Worm (Caenorhabditis elegans) whole organism, dauer: ENCODE results near the gene srt-4.
"Not testable (repeated sequence)": the region's sequence is repeated elsewhere in the genome, so short reads cannot be mapped to it uniquely, and the experiment has no call there.

Experiments used
- unc-62 ChIP-seq: sonication (generic microtip); optimal IDR thresholded peaks from 2 replicates; lab custom pipeline; 2017; ENCODE audit warnings: missing biosample characterization, missing genetic modification reagents, missing genetic modification characterization

srt-4 gene

DNA sequence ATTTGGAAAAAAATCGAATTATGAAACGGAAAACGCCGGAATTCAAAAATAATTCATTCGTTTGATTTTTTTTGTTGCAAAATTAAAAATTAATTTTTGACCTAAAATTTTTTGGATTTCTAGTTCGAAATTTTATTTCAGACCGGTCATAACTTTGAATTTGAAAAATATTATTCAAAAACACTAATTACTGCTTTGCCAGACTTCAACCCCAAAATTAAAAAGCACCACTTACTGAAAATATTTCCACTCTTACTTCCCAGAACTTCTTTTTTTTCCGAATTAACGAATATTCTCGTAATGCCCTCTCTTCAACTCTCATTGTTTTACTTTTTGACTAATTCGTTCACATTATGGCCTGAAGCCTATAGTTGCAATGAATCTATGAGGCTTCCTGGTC, at the start of gene srt-4:
Gene srt-4, plus strand, starts transcription at position 301 of the 400 bp plus-strand sequence.
- TF ChIP-seq unc-62 (GFP tag; lab: Kevin White, UChicago): no peak

DNA sequence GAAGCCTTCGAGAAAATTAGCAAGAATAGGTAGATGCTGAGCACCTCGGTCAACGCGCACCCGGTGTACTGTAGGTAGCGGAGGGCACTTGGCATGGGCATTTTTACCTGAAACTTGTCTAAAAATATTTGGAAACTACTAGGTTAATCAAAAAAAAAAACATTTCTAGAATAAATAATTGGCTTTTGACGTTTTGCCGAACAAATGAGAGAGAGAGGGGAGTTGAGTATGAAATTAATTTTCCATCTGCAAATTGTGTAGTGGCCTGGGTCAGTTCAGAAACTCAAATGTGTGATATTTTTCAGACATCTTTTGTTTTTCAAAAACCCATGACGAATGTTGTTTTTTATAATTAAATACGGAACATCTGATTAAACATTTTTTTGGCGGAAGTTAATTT, 41.4 kb upstream of the srt-4 start, which contains the start of gene Y45G12C.10:
Gene Y45G12C.10, minus strand, starts transcription at position 101 of the 400 bp plus-strand sequence.
- not testable (repeated sequence) for TF ChIP-seq unc-62 (GFP tag; lab: Kevin White, UChicago)

DNA sequence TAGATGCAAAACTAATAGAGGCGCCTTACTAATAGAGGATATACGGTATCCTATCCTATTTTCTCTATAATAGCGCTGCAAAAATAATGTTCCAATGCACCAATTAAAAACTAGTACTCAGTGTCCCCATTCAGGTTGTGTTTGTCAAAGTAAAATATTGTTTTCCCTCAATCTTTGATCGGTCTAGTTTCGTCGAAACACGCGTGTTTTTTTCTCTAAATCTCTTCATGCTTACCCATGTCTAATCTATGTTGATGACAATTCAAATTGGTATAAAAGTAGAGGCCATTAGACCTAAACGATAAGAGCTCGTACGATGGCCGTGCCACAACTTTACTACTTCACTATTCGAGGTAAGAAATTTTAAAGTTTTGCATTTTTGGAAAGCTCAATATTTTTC, 16.3 kb upstream of the srt-4 start, which contains the start of gene gst-10:
Gene gst-10, plus strand, starts transcription at position 301 of the 400 bp plus-strand sequence.
- not testable (repeated sequence) for TF ChIP-seq unc-62 (GFP tag; lab: Kevin White, UChicago)

DNA sequence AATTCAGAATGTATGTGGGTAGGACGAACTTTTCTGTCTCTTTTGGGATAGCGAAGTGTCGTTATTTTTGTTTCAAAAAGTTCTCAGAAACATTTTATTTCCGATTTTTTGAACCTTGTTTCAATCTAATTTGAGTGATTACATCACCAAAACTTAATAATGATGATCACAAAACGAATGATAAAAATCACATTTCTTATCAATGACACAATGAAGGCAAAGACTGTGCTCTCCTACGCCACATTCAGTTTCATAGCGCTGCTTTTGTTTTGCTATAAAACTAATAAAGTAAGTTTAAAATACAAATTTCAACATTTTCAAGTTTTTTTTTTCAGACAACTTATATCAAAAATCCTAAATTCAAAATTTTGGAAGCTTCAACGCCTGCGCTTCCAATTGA, 12.2 kb upstream of the srt-4 start, which contains the start of gene Y45G12C.1:
Gene Y45G12C.1, plus strand, starts transcription at position 159 of the 400 bp plus-strand sequence.
- TF ChIP-seq unc-62 (GFP tag; lab: Kevin White, UChicago): no peak

DNA sequence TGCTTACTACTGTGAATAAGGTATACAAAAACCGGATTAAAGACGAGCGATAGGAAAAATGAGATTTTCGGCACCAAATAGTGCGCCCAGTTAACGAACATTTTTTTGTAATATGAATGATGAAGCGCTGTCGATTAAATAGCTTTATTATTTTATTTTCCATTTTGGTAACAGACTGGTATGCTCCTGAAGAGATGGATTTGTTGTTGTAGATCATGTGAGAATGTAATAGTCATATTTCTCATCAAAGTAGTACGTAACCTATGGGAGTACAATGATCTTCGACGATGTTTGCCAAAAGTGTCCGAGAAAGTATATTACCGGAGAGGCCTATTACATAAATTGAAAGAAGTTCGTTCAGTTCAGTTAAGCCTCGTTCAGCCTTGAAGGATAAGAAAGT, 7.1 kb upstream of the srt-4 start, which contains the start of gene srj-19:
Gene srj-19, minus strand, starts transcription at position 101 of the 400 bp plus-strand sequence.
- TF ChIP-seq unc-62 (GFP tag; lab: Kevin White, UChicago): no peak

DNA sequence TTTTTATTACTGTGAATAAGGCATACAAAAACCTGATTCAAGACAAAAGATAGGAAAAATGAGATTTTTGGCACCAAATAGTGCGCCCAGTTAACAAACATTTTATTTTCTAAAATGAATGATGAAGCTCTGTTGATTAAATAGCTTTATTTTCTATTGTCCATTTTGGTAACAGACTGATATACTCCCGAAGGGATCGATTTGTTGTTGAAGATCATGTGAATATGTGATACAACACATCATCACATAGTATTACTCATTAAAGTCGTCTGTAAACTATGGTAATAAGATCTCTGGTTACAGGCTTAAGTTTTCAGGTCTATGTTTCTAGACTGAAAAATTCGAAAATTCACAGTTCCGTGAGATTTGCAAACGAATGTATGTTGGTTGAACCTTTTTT, 4.6 kb upstream of the srt-4 start, which contains the start of gene srj-20:
Gene srj-20, minus strand, starts transcription at position 101 of the 400 bp plus-strand sequence.
- no peak for TF ChIP-seq unc-62 (GFP tag; lab: Kevin White, UChicago)

DNA sequence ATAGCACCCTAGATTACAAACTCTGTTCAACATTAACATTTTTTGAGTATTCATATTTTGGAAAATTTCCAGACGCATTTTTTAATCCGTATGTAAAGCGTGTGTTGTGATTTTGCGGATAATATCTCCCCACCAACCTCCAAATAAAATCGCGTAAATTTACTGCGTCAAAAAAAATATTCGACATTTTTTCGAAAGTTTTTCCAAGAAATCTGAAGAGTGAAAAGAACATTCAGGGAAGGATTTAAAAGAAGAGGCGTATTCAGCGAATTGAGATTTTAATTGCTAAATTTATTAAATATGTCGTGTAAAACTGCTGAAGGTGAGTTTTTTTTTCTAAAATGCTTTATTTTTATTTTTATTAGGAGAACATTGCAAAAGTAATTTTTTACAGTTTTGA, 3.8 kb upstream of the srt-4 start, which contains the start of gene nhr-290:
Gene nhr-290, plus strand, starts transcription at position 301 of the 400 bp plus-strand sequence.
- no peak for TF ChIP-seq unc-62 (GFP tag; lab: Kevin White, UChicago)

DNA sequence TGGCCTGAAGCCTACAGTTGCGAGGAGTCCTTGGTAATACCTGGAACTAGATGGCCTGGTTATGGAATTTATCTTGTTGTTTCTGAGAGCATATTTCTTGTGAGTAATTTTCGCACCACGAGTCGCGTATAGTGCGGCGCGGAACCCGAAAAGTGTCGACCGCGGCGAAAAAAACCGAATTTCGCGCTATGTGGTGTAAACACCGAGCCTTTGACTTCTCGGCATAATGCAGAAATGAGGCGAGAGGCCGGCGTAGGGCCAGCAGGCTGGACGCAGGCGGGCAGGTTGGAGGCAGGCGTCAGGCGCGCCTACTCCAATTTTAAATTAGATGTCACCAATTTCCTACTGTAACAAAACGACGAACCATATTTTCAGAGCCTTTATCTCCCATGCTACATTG, 2.0 kb upstream of the srt-4 start:
- TF ChIP-seq unc-62 (GFP tag; lab: Kevin White, UChicago): no peak

DNA sequence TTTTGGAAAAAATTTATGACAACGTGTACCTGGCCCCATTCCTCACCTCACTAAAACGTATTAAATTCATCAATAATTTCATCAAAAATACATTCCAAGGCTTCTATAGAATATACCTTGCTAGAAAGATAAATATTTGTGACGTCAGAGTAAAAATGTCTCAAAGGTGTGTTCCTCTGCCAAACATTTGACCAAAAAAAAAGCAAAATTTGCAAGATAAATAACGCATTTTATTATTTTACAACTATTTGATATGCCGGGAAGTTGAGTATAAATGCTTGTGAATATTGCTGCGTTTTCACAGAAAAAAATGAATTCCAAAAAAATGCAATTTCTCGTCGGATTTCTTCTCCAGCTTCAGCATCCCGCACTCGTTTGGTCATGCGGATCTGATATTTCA, 2.9 kb downstream of the srt-4 start, which contains the start of gene C29G2.3:
Gene C29G2.3, plus strand, starts transcription at position 301 of the 400 bp plus-strand sequence.
- no peak for TF ChIP-seq unc-62 (GFP tag; lab: Kevin White, UChicago)

DNA sequence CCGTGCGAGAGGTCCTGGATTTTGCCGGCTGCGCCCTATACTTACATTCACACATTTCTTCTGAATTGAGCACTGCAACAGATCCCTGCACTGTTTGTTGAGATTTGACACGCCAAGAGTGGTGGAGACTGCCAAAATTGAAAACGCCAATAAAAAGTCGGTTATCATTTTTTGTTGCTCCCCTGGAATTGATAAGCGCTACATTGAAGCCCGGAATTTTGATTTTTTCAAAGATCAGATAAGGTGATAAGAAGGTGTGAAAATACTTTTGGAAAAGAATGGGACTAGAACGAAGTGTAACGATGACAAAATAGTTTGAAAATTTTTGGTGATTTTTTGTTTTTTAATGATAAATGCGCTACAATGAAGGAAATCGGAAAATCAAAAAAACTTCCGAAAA, 8.0 kb downstream of the srt-4 start, which contains the start of gene C29G2.6:
Gene C29G2.6, minus strand, starts transcription at position 182 of the 400 bp plus-strand sequence.
- TF ChIP-seq unc-62 (GFP tag; lab: Kevin White, UChicago): no peak

DNA sequence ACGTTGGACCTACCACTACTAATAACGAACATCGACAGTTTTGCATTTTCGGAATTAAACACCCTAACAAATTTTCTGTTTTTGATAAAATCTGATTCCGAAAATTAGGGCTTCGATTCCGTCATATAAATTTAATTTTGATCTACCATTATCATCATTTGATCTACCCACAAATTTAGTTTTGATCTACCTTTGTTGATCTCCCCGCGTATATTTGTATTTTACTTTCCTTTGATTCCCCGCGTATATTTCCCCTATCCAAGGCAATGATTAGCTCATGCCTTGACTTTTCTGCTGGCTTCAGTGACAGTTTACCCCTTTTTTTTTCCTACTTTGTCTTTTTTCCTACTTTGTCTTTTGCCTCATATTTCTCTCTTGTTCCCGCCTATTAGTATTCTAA, 12.1 kb downstream of the srt-4 start:
- TF ChIP-seq unc-62 (GFP tag; lab: Kevin White, UChicago): no peak

DNA sequence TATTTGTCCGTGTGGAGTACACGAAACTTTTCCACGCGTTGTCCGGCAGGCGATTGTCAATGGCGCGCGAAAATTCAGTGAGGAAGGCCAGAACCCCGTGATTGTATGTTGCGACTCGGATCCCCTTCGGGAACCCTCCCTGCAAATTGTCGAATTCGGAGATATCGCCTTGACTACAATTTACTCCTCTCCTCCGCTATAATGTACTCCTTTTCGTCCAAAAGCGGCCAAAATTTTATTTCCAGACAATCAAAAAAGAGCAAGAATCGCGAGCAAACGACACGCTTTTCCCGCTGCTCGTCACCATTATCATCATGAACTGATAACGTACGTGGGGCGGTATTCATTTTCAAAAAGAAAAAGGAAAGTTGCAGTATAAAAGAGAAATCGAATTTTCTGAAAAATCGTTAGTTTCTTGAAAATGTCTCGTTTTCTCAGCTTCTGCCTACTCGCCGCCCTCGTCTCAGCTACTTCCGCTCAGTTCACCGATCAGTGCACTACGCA, 14.5 kb downstream of the srt-4 start, which contains the start of gene irg-3:
Gene irg-3, plus strand, starts transcription at position 419 of the 504 bp plus-strand sequence.
- TF ChIP-seq unc-62 (GFP tag; lab: Kevin White, UChicago): no peak

DNA sequence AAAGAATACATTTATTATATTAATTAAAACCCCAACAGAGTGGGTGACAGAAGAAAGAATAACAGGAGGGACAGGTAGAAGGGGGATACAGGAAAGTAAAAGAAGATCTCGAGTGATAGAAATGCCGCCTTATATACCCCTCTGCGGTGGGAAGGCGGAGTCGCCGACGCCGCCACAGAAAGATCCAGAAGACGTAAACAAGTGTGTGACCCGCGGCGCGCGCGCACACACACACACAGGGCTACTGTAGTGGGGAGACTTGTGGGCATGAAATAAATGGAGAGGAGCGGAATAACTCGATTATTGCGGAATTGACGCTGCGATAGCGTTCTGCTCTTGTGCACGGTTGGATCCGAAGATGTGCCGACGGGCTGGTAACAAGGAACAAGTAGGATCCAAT, 18.0 kb downstream of the srt-4 start:
- no peak for TF ChIP-seq unc-62 (GFP tag; lab: Kevin White, UChicago)

DNA sequence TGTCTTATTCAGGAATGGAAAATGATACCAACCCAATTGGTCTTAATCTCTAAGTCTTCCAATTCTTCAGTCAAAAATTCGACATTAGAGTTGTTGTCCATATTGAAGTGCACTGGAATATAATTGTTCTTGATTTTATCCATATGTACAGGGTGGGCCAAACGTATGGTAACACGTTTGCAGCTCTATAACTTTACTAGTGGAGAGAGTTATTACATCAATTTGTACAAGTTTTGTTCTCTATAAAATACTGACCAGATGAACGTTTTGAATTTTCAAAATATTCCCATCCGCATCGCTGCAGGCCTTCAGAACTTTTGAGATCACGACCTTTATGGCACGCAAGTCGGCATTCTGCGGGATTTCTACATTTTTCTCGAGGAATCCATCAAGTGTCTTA, 21.1 kb downstream of the srt-4 start, which contains the start of gene F53E10.5:
Gene F53E10.5, minus strand, starts transcription at position 101 of the 400 bp plus-strand sequence.
- TF ChIP-seq unc-62 (GFP tag; lab: Kevin White, UChicago): not testable (repeated sequence)

DNA sequence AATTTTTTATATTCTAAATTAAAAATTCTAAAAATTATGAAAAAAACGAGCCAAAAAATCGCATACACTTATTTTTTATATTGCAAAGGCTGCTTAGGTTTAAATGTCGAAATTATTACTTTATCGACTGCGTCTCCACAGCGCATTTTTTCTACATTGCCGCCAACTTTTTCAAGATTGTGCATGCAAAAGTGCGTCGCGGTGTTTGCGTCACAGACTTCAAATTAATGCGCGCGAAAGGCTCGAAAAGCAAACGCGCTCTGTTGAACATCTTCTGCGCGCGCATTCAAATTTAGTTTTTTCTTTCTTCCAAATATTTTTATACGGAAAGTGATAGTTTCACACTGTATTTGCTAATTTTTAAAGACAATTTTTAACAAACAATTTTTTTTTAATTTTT, 22.8 kb downstream of the srt-4 start:
- no peak for TF ChIP-seq unc-62 (GFP tag; lab: Kevin White, UChicago)

DNA sequence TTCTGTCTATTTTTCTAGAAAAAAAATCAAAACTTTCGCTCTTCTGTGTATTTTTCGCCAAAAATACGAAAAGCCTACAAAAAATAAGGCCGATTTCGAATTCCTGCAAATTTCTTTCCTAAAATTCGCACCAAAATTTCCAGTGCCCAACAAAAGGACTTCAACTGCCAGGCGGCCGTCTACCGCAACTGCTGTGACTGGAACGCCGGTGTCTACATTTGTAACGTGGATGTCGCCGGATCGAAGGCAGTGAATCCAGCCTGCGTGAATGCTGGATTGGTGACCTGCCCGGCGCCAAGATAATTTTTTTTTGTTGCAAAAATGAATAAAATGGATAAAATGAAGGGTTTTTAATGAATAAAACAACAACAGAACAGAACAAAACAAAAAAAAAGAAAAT, 24.1 kb downstream of the srt-4 start:
- TF ChIP-seq unc-62 (GFP tag; lab: Kevin White, UChicago): no peak

DNA sequence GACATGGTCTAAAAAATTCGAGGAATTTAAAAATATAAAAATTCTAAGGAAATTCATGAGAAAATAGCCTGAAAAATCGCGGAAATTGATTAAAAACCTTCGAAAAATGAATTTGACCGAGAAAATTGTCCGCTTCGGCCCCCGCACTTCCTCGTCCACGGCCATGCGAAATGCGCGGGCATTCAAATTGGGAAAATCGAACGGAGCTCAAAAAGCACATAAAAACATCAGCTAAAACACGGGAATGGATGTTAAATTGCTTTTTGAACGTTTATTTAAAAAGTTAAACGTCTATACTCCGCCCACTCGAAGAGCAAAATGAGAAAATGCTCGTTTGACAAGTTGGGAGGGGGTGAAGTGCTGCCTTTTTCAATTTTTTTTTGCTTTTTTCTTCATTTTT, 25.4 kb downstream of the srt-4 start, which contains the start of gene F53E10.6:
Gene F53E10.6, minus strand, starts transcription at position 8 of the 400 bp plus-strand sequence.
- no peak for TF ChIP-seq unc-62 (GFP tag; lab: Kevin White, UChicago)
